5 fruit fly cellular contexts compared by ENCODE assay signal in genomic region chr3L:19561745-19562144, dm6.
TF ChIP-seq lines count a peak whose summit lies in the region.

No protein-coding gene starts in this region.

- TF ChIP-seq CTCF in whole organism, embryonic (GFP tag; optimal IDR thresholded peaks at IDR 0.05; lab: Kevin White, UChicago): no peak

TF ChIP-seq in whole organism, adult, 20 proteins besides CTCF, POLR2A, EP300 and RAD21:
- TF ChIP-seq kay (GFP tag; lab: Kevin White, UChicago; ENCODE audit: borderline replicate concordance) (no peak), Mnt (GFP tag; optimal IDR thresholded peaks at IDR 0.05; lab: Kevin White, UChicago) (no peak), CG5204 (GFP tag; optimal IDR thresholded peaks at IDR 0.05; lab: Kevin White, UChicago) (peak; percentile 25)

TF ChIP-seq in whole organism, embryonic, 481 proteins besides CTCF, POLR2A, EP300 and RAD21 (continues in another document):
- TF ChIP-seq Stat92E (GFP tag; optimal IDR thresholded peaks at IDR 0.05; lab: Kevin White, UChicago) (no peak), CG2712 (tag; optimal IDR thresholded peaks at IDR 0.05; lab: Kevin White, UChicago) (peak; percentile 45), unpg (GFP tag; optimal IDR thresholded peaks at IDR 0.05; lab: Kevin White, UChicago) (peak; percentile 54), yki (optimal IDR thresholded peaks at IDR 0.05; lab: Kevin White, UChicago) (no peak), Med (GFP tag; lab: Kevin White, UChicago) (peak; percentile 18), Oaz (GFP tag; IDR thresholded peaks at IDR 0.05; lab: Robert Waterston, UW) (no peak), Drgx (GFP tag; IDR thresholded peaks at IDR 0.05; lab: Robert Waterston, UW) (peak; percentile 83), CG18262 (tag; optimal IDR thresholded peaks at IDR 0.05; lab: Kevin White, UChicago) (peak; percentile 32), Hr51 (GFP tag; optimal IDR thresholded peaks at IDR 0.05; lab: Kevin White, UChicago) (peak in 1 of 2 experiments; percentile 58), CG17385 (GFP tag; optimal IDR thresholded peaks at IDR 0.05; lab: Kevin White, UChicago) (peak; percentile 6), CG31441 (GFP tag; IDR thresholded peaks at IDR 0.05; lab: Robert Waterston, UW) (peak; percentile 62), lbe (GFP tag; optimal IDR thresholded peaks at IDR 0.05; lab: Kevin White, UChicago) (peak; percentile 27), CG15514 (GFP tag; optimal IDR thresholded peaks at IDR 0.05; lab: Kevin White, UChicago) (peak; percentile 23), gro (GFP tag; optimal IDR thresholded peaks at IDR 0.05; lab: Kevin White, UChicago) (peak; percentile 6), Meics (GFP tag; optimal IDR thresholded peaks at IDR 0.05; lab: Kevin White, UChicago) (peak; percentile 68), dmrt99B (tag; optimal IDR thresholded peaks at IDR 0.05; lab: Kevin White, UChicago) (peak; percentile 51), pho (GFP tag; optimal IDR thresholded peaks at IDR 0.05; lab: Kevin White, UChicago) (peak; percentile 37), CG11695 (GFP tag; IDR thresholded peaks at IDR 0.05; lab: Robert Waterston, UW) (no peak), CG9727 (GFP tag; optimal IDR thresholded peaks at IDR 0.05; lab: Kevin White, UChicago) (peak; percentile 8), CG2120 (GFP tag; optimal IDR thresholded peaks at IDR 0.05; lab: Kevin White, UChicago) (peak; percentile 76), trem (tag; optimal IDR thresholded peaks at IDR 0.05; lab: Kevin White, UChicago) (no peak), eve (GFP tag; optimal IDR thresholded peaks at IDR 0.05; lab: Kevin White, UChicago) (no peak)

TF ChIP-seq in whole organism, prepupa, 60 proteins besides CTCF, POLR2A, EP300 and RAD21 (continues in another document):
- TF ChIP-seq Ets96B (tag; optimal IDR thresholded peaks at IDR 0.05; lab: Kevin White, UChicago): peak; percentile 74
- TF ChIP-seq OdsH (GFP tag; optimal IDR thresholded peaks at IDR 0.05; lab: Kevin White, UChicago): peak; percentile 87
- peak; percentile 84 for TF ChIP-seq eg (GFP tag; IDR thresholded peaks at IDR 0.05; lab: Robert Waterston, UW)
- peak; percentile 74 for TF ChIP-seq Sox102F (GFP tag; optimal IDR thresholded peaks at IDR 0.05; lab: Kevin White, UChicago)
- peak; percentile 73 for TF ChIP-seq Lpt (GFP tag; optimal IDR thresholded peaks at IDR 0.05; lab: Kevin White, UChicago)
- peak; percentile 84 for TF ChIP-seq Met (GFP tag; optimal IDR thresholded peaks at IDR 0.05; lab: Kevin White, UChicago)
- TF ChIP-seq salr (GFP tag; optimal IDR thresholded peaks at IDR 0.05; lab: Kevin White, UChicago): peak in 1 of 2 experiments; percentile 84
- peak; percentile 71 for TF ChIP-seq CG16779 (tag; optimal IDR thresholded peaks at IDR 0.05; lab: Kevin White, UChicago)
- peak; percentile 16 for TF ChIP-seq CG6808 (GFP tag; optimal IDR thresholded peaks at IDR 0.05; lab: Kevin White, UChicago)
- peak; percentile 80 for TF ChIP-seq CG4318 (GFP tag; optimal IDR thresholded peaks at IDR 0.05; lab: Kevin White, UChicago)
- peak; percentile 62 for TF ChIP-seq Sox15 (GFP tag; optimal IDR thresholded peaks at IDR 0.05; lab: Kevin White, UChicago)
- peak; percentile 32 for TF ChIP-seq spab (GFP tag; optimal IDR thresholded peaks at IDR 0.05; lab: Kevin White, UChicago)
- TF ChIP-seq vri (GFP tag; optimal IDR thresholded peaks at IDR 0.05; lab: Kevin White, UChicago): peak; percentile 49
- peak; percentile 67 for TF ChIP-seq Hr39 (GFP tag; optimal IDR thresholded peaks at IDR 0.05; lab: Kevin White, UChicago)
- TF ChIP-seq CG1621 (tag; optimal IDR thresholded peaks at IDR 0.05; lab: Kevin White, UChicago): no peak
- TF ChIP-seq CG34406 (GFP tag; optimal IDR thresholded peaks at IDR 0.05; lab: Kevin White, UChicago): peak; percentile 87
- TF ChIP-seq CG11762 (GFP tag; optimal IDR thresholded peaks at IDR 0.05; lab: Kevin White, UChicago; ENCODE audit: insufficient read depth): peak; percentile 84
- TF ChIP-seq topi (GFP tag; optimal IDR thresholded peaks at IDR 0.05; lab: Kevin White, UChicago): peak; percentile 81
- TF ChIP-seq Eip93F (GFP tag; optimal IDR thresholded peaks at IDR 0.05; lab: Kevin White, UChicago): no peak
- TF ChIP-seq Eip78C (GFP tag; lab: Kevin White, UChicago): peak; percentile 97
- TF ChIP-seq CG6792 (GFP tag; optimal IDR thresholded peaks at IDR 0.05; lab: Kevin White, UChicago): peak; percentile 86
- TF ChIP-seq CG6163 (GFP tag; IDR thresholded peaks at IDR 0.05; lab: Robert Waterston, UW): peak; percentile 71
- TF ChIP-seq acj6 (GFP tag; optimal IDR thresholded peaks at IDR 0.05; lab: Kevin White, UChicago): peak; percentile 84

TF ChIP-seq in whole organism, pupa, 21 proteins besides CTCF, POLR2A, EP300 and RAD21:
- TF ChIP-seq CG14655 (GFP tag; optimal IDR thresholded peaks at IDR 0.05; lab: Kevin White, UChicago) (peak; percentile 71), CG4496 (GFP tag; IDR thresholded peaks at IDR 0.05; lab: Robert Waterston, UW) (peak; percentile 78; the same call in 2 of the 3 replicates), CG13204 (GFP tag; optimal IDR thresholded peaks at IDR 0.05; lab: Kevin White, UChicago) (no peak), CG34367 (tag; optimal IDR thresholded peaks at IDR 0.05; lab: Kevin White, UChicago) (peak; percentile 60), rn (GFP tag; IDR thresholded peaks at IDR 0.05; lab: Robert Waterston, UW) (no peak), CG15710 (tag; optimal IDR thresholded peaks at IDR 0.05; lab: Kevin White, UChicago) (peak; percentile 66), CG9948 (tag; optimal IDR thresholded peaks at IDR 0.05; lab: Kevin White, UChicago) (peak; percentile 83), EcR (GFP tag; optimal IDR thresholded peaks at IDR 0.05; lab: Kevin White, UChicago) (no peak), CG12605 (GFP tag; IDR thresholded peaks at IDR 0.05; lab: Robert Waterston, UW) (peak; percentile 68), fd96Ca (GFP tag; IDR thresholded peaks at IDR 0.05; lab: Robert Waterston, UW) (no peak), CG8301 (tag; optimal IDR thresholded peaks at IDR 0.05; lab: Kevin White, UChicago) (peak; percentile 79), Pif1B (GFP tag; optimal IDR thresholded peaks at IDR 0.05; lab: Kevin White, UChicago) (peak; percentile 48), CG10348 (GFP tag; IDR thresholded peaks at IDR 0.05; lab: Robert Waterston, UW) (peak; percentile 19; the same call in 1 of the 2 replicates), CG8159 (tag; optimal IDR thresholded peaks at IDR 0.05; lab: Kevin White, UChicago) (peak; percentile 74), CG32121 (GFP tag; IDR thresholded peaks at IDR 0.05; lab: Robert Waterston, UW) (peak; percentile 84), CG17806 (tag; optimal IDR thresholded peaks at IDR 0.05; lab: Kevin White, UChicago) (peak; percentile 78), gl (tag; optimal IDR thresholded peaks at IDR 0.05; lab: Kevin White, UChicago) (no peak), Ets98B (GFP tag; IDR thresholded peaks at IDR 0.05; lab: Robert Waterston, UW) (peak; percentile 73; the same call in 1 of the 2 replicates), Pif1A (GFP tag; optimal IDR thresholded peaks at IDR 0.05; lab: Kevin White, UChicago) (peak; percentile 67), D1 (tag; optimal IDR thresholded peaks at IDR 0.05; lab: Kevin White, UChicago) (peak; percentile 75), Snoo (tag; optimal IDR thresholded peaks at IDR 0.05; lab: Kevin White, UChicago) (peak; percentile 79)

TF ChIP-seq in whole organism, wandering third instar larva, 38 proteins besides CTCF, POLR2A, EP300 and RAD21 (continues in another document):
- TF ChIP-seq Sp1 (GFP tag; optimal IDR thresholded peaks at IDR 0.05; lab: Kevin White, UChicago) (peak; percentile 91), woc (GFP tag; optimal IDR thresholded peaks at IDR 0.05; lab: Kevin White, UChicago) (peak; percentile 58), jim (GFP tag; optimal IDR thresholded peaks at IDR 0.05; lab: Kevin White, UChicago) (no peak), dmrt93B (GFP tag; optimal IDR thresholded peaks at IDR 0.05; lab: Kevin White, UChicago) (peak; percentile 17), psq (GFP tag; optimal IDR thresholded peaks at IDR 0.05; lab: Kevin White, UChicago) (peak; percentile 60), CG32264 (GFP tag; optimal IDR thresholded peaks at IDR 0.05; lab: Kevin White, UChicago) (no peak), CrebA (GFP tag; optimal IDR thresholded peaks at IDR 0.05; lab: Kevin White, UChicago; ENCODE audit: borderline replicate concordance) (no peak), h (GFP tag; optimal IDR thresholded peaks at IDR 0.05; lab: Kevin White, UChicago) (peak; percentile 79), foxo (GFP tag; optimal IDR thresholded peaks at IDR 0.05; lab: Kevin White, UChicago) (peak in 1 of 2 experiments; percentile 91), OdsH (GFP tag; optimal IDR thresholded peaks at IDR 0.05; lab: Kevin White, UChicago) (peak; percentile 86), usp (GFP tag; optimal IDR thresholded peaks at IDR 0.05; lab: Kevin White, UChicago) (no peak), rgr (GFP tag; optimal IDR thresholded peaks at IDR 0.05; lab: Kevin White, UChicago) (peak; percentile 88), Rel (GFP tag; optimal IDR thresholded peaks at IDR 0.05; lab: Kevin White, UChicago) (peak; percentile 13), Rel (tag; optimal IDR thresholded peaks at IDR 0.05; lab: Kevin White, UChicago) (peak; percentile 2), ey (GFP tag; optimal IDR thresholded peaks at IDR 0.05; lab: Kevin White, UChicago) (peak; percentile 86), lola (GFP tag; optimal IDR thresholded peaks at IDR 0.05; lab: Kevin White, UChicago) (no peak), fru (GFP tag; optimal IDR thresholded peaks at IDR 0.05; lab: Kevin White, UChicago) (peak; percentile 88), Dfd (GFP tag; optimal IDR thresholded peaks at IDR 0.05; lab: Kevin White, UChicago) (no peak), br (GFP tag; optimal IDR thresholded peaks at IDR 0.05; lab: Kevin White, UChicago) (peak; percentile 66), Hr83 (GFP tag; optimal IDR thresholded peaks at IDR 0.05; lab: Kevin White, UChicago; ENCODE audit: poor library complexity, severe bottlenecking) (no peak), Jra (GFP tag; optimal IDR thresholded peaks at IDR 0.05; lab: Kevin White, UChicago) (peak; percentile 11), Abd-B (GFP tag; optimal IDR thresholded peaks at IDR 0.05; lab: Kevin White, UChicago) (no peak), brk (GFP tag; optimal IDR thresholded peaks at IDR 0.05; lab: Kevin White, UChicago) (peak; percentile 43), Vsx2 (GFP tag; optimal IDR thresholded peaks at IDR 0.05; lab: Kevin White, UChicago; ENCODE audit: partially characterized antibody) (no peak), Hr78 (GFP tag; optimal IDR thresholded peaks at IDR 0.05; lab: Kevin White, UChicago) (no peak), Hnf4 (GFP tag; optimal IDR thresholded peaks at IDR 0.05; lab: Kevin White, UChicago) (peak; percentile 29), GATAd (GFP tag; optimal IDR thresholded peaks at IDR 0.05; lab: Kevin White, UChicago) (no peak), tai (GFP tag; optimal IDR thresholded peaks at IDR 0.05; lab: Kevin White, UChicago) (peak; percentile 15), Dif (GFP tag; optimal IDR thresholded peaks at IDR 0.05; lab: Kevin White, UChicago; ENCODE audit: partially characterized antibody) (no peak), Myc (optimal IDR thresholded peaks at IDR 0.05; lab: Kevin White, UChicago) (no peak), N (GFP tag; optimal IDR thresholded peaks at IDR 0.05; lab: Kevin White, UChicago) (no peak)
